Worm (Caenorhabditis elegans) whole organism, young adult: ENCODE measurements around the gene F54F12.2.

Experiments used
- B0336.3 ChIP-seq: fragments of 200-800 bp; sonication (Bioruptor generic); IDR thresholded peaks from 2 replicates; pipeline ENCODE4 v1.3.6; 2022; ENCODE audit warnings: missing genetic modification characterization, missing compliant biosample characterization
- atf-7 ChIP-seq: sonication (generic microtip); optimal IDR thresholded peaks from 2 replicates; lab custom pipeline; 2017; ENCODE audit warnings: mild to moderate bottlenecking, missing genetic modification characterization, missing compliant biosample characterization
- athp-1 ChIP-seq: sonication (generic microtip); optimal IDR thresholded peaks from 2 replicates; lab custom pipeline; 2017; ENCODE audit warnings: mild to moderate bottlenecking, missing genetic modification characterization, missing compliant biosample characterization
- bed-2 ChIP-seq: fragments of 200-800 bp; sonication (Bioruptor generic); IDR thresholded peaks from 2 replicates; pipeline ENCODE4 v1.3.6; 2022; ENCODE audit warnings: missing genetic modification reagents, missing genetic modification characterization, missing compliant biosample characterization
- cebp-1 ChIP-seq, 2 experiments: fragments of 200-800 bp in 1 of 2; sonication (Bioruptor generic) in 1 of 2; sonication (generic microtip) in 1 of 2; IDR thresholded peaks in 1 of 2; optimal IDR thresholded peaks in 1 of 2; 2 replicates each; pipeline versions ENCODE4 v1.3.6 to Lab custom; 2017 to 2022; ENCODE audit warnings: missing compliant biosample characterization in 2 of 2, missing genetic modification characterization in 2 of 2, mild to moderate bottlenecking in 1 of 2, missing genetic modification reagents in 1 of 2, moderate library complexity in 1 of 2
- ekl-4 ChIP-seq: fragments of 200-800 bp; sonication (Bioruptor generic); IDR thresholded peaks from 2 replicates; pipeline ENCODE4 v1.3.6; 2022; ENCODE audit warnings: missing genetic modification reagents, missing genetic modification characterization, missing compliant biosample characterization
- ets-4 ChIP-seq: fragments of 200-800 bp; sonication (Bioruptor generic); optimal IDR thresholded peaks from 2 replicates; lab custom pipeline; 2018; ENCODE audit warnings: mild to moderate bottlenecking, missing genetic modification characterization, missing compliant biosample characterization
- lag-1 ChIP-seq: fragments of 200-800 bp; sonication (Bioruptor generic); IDR thresholded peaks from 2 replicates; pipeline ENCODE4 v1.3.6; 2022; ENCODE audit warnings: missing genetic modification reagents, missing genetic modification characterization, missing compliant biosample characterization
- lin-40 ChIP-seq: sonication (generic microtip); optimal IDR thresholded peaks from 2 replicates; lab custom pipeline; 2016; ENCODE audit warnings: missing genetic modification characterization, mild to moderate bottlenecking, missing compliant biosample characterization, missing genotype, missing genetic modification reagents
- lsy-27 ChIP-seq: sonication (generic microtip); optimal IDR thresholded peaks from 2 replicates; lab custom pipeline; 2017; ENCODE audit warnings: missing genetic modification characterization, mild to moderate bottlenecking, missing compliant biosample characterization, antibody characterized with exemption, missing genotype, borderline replicate concordance; ENCODE audit not compliant: insufficient read depth
- nhr-120 ChIP-seq: fragments of 200-800 bp; sonication (Bioruptor generic); IDR thresholded peaks from 2 replicates; pipeline ENCODE4 v1.3.6; 2022; ENCODE audit warnings: missing genetic modification characterization, missing compliant biosample characterization
- snpc-1.3 ChIP-seq: sonication (generic microtip); optimal IDR thresholded peaks from 2 replicates; lab custom pipeline; 2017; ENCODE audit warnings: missing genetic modification characterization, mild to moderate bottlenecking, missing compliant biosample characterization, antibody characterized with exemption, moderate library complexity, missing genotype, missing genetic modification reagents; ENCODE audit not compliant: insufficient read depth
- tlf-1 ChIP-seq: fragments of 200-800 bp; sonication (Bioruptor generic); optimal IDR thresholded peaks from 2 replicates; lab custom pipeline; 2018; ENCODE audit warnings: mild to moderate bottlenecking, missing genetic modification characterization, missing compliant biosample characterization
- ztf-3 ChIP-seq: fragments of 200-800 bp; sonication (Bioruptor generic); optimal IDR thresholded peaks from 2 replicates; lab custom pipeline; 2018; ENCODE audit warnings: mild to moderate bottlenecking, missing genetic modification characterization, missing compliant biosample characterization

DNA sequence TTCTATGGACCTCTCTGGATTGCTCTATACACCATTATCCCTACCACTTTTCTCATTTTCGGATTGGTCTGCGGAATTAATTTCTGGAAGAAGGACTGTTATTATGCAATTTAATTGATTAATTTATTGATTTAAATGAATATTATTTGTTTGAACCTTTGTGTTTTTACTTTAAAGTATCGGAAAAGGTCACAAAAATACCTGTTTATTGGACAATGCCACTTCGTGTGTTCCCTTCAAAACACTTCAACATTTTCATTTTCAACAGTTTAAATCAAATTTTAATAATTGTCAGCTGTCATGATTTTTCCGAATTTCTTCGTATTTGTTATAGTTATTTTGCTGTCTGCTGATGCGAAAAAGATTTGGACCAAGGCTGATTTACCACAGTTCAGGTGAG is 48.8 kb upstream of the F54F12.2 start, which contains the start of gene ZK1010.12:
- TF ChIP-seq snpc-1.3 (tag; lab: Kevin White, UChicago): no peak
- TF ChIP-seq ekl-4 (GFP tag; lab: Robert Waterston, UW): no peak
- no peak for TF ChIP-seq tlf-1 (GFP tag; lab: Kevin White, UChicago)
- no peak for TF ChIP-seq ets-4 (GFP tag; lab: Kevin White, UChicago)
- no peak for TF ChIP-seq bed-2 (GFP tag; lab: Robert Waterston, UW)
- no peak for TF ChIP-seq B0336.3 (GFP tag; lab: Robert Waterston, UW)
- TF ChIP-seq athp-1 (tag; lab: Kevin White, UChicago): no peak
- TF ChIP-seq ztf-3 (GFP tag; lab: Kevin White, UChicago): no peak
- TF ChIP-seq lsy-27 (tag; lab: Kevin White, UChicago): no peak
- no peak for TF ChIP-seq nhr-120 (GFP tag; lab: Robert Waterston, UW)
- no peak for TF ChIP-seq lin-40 (tag; lab: Kevin White, UChicago)
- no peak for TF ChIP-seq cebp-1 (GFP tag; IDR thresholded peaks at IDR 0.05; lab: Robert Waterston, UW)
- TF ChIP-seq cebp-1 (tag; optimal IDR thresholded peaks at IDR 0.05; lab: Kevin White, UChicago): no peak
- TF ChIP-seq lag-1 (GFP tag; lab: Robert Waterston, UW): no peak
- no peak for TF ChIP-seq atf-7 (tag; lab: Kevin White, UChicago)
